Fruit fly (Drosophila melanogaster): ENCODE results near the gene CG15695.

The CG15695 gene

dm6 chr3R:20832689-20833524 is 9.0 kb upstream of the CG15695 start, which contains the start of gene Synd (continued):
- TF ChIP-seq esg (GFP tag; conservative IDR thresholded peaks at IDR 0.05) (no peak), CG32532 (GFP tag; IDR thresholded peaks at IDR 0.05) (peak; percentile 24; the same call in 1 of the 2 replicates), CG6689 (GFP tag; IDR thresholded peaks at IDR 0.05) (0 out of 2 replicates have a peak, but pooled peaks have one; percentile 17), CG31441 (GFP tag; IDR thresholded peaks at IDR 0.05) (no peak), Dad (GFP tag; optimal IDR thresholded peaks at IDR 0.05) (no peak), pnt (GFP tag; optimal IDR thresholded peaks at IDR 0.05) (no peak), sob (GFP tag; IDR thresholded peaks at IDR 0.05) (peak; percentile 33; the same call in 1 of the 2 replicates), CG14441 (GFP tag; IDR thresholded peaks at IDR 0.05) (peak; percentile 44; the same call in 1 of the 2 replicates), eyg (GFP tag; optimal IDR thresholded peaks at IDR 0.05) (no peak), Oli (tag; optimal IDR thresholded peaks at IDR 0.05) (no peak), CG10267 (tag; optimal IDR thresholded peaks at IDR 0.05) (peak; percentile 32), insv (GFP tag; optimal IDR thresholded peaks at IDR 0.05) (peak in 1 of 2 experiments; percentile 28), Nf-YC (tag; optimal IDR thresholded peaks at IDR 0.05) (peak; percentile 41), HmgZ (tag; optimal IDR thresholded peaks at IDR 0.05) (peak; percentile 28), sqz (GFP tag; optimal IDR thresholded peaks at IDR 0.05) (peak; percentile 90), pros (GFP tag; optimal IDR thresholded peaks at IDR 0.05) (peak; percentile 90), Oaz (GFP tag; IDR thresholded peaks at IDR 0.05) (no peak), ems (GFP tag; optimal IDR thresholded peaks at IDR 0.05) (no peak), CG33213 (GFP tag; optimal IDR thresholded peaks at IDR 0.05) (no peak), Atf3 (GFP tag; optimal IDR thresholded peaks at IDR 0.05) (no peak), Drgx (GFP tag; IDR thresholded peaks at IDR 0.05) (0 out of 2 replicates have a peak, but pooled peaks have one; percentile 16), CG6654 (GFP tag; optimal IDR thresholded peaks at IDR 0.05) (no peak), Dp (GFP tag; optimal IDR thresholded peaks at IDR 0.05) (peak; percentile 31), CG17829 (tag; optimal IDR thresholded peaks at IDR 0.05) (no peak), Dip3 (GFP tag; optimal IDR thresholded peaks at IDR 0.05) (no peak), hbn (GFP tag; IDR thresholded peaks at IDR 0.05; ENCODE audit: partially characterized antibody) (peak; percentile 31; the same call in 1 of the 2 replicates), HmgD (GFP tag; optimal IDR thresholded peaks at IDR 0.05) (no peak), CG8924 (tag; optimal IDR thresholded peaks at IDR 0.05) (peak; percentile 63), CG1602 (GFP tag; optimal IDR thresholded peaks at IDR 0.05) (no peak), ac (GFP tag; optimal IDR thresholded peaks at IDR 0.05) (no peak), HLH3B (GFP tag; IDR thresholded peaks at IDR 0.05) (no peak), h (optimal IDR thresholded peaks at IDR 0.05) (no peak), al (GFP tag; IDR thresholded peaks at IDR 0.05) (no peak), CG13894 (tag; optimal IDR thresholded peaks at IDR 0.05) (peak; percentile 3), CG7987 (GFP tag; optimal IDR thresholded peaks at IDR 0.05) (no peak), CG4820 (GFP tag; optimal IDR thresholded peaks at IDR 0.05) (no peak), Adf1 (GFP tag; IDR thresholded peaks at IDR 0.05) (peak; percentile 8; the same call in 1 of the 2 replicates), hb (GFP tag; IDR thresholded peaks at IDR 0.05; ENCODE audit: partially characterized antibody) (0 out of 3 replicates have a peak, but pooled peaks have one; percentile 29), Sox102F (GFP tag; optimal IDR thresholded peaks at IDR 0.05) (no peak), peb (GFP tag; IDR thresholded peaks at IDR 0.05) (no peak), CG7786 (GFP tag; optimal IDR thresholded peaks at IDR 0.05) (no peak), CG9437 (GFP tag; optimal IDR thresholded peaks at IDR 0.05) (no peak), Deaf1 (tag; optimal IDR thresholded peaks at IDR 0.05) (peak; percentile 68), CG1647 (GFP tag; optimal IDR thresholded peaks at IDR 0.05) (no peak), dmrt11E (tag; optimal IDR thresholded peaks at IDR 0.05) (no peak), Side (GFP tag; optimal IDR thresholded peaks at IDR 0.05) (no peak), schlank (tag; optimal IDR thresholded peaks at IDR 0.05) (no peak), chif (GFP tag; optimal IDR thresholded peaks at IDR 0.05) (no peak), stc (GFP tag; IDR thresholded peaks at IDR 0.05) (peak; percentile 14; the same call in 1 of the 2 replicates), CG43689 (GFP tag; IDR thresholded peaks at IDR 0.05) (no peak)
